Fruit fly (Drosophila melanogaster) S2 (cell line): ENCODE measurements around the gene CG10680.

Experiments used
- CG8478 ChIP-seq: fragments of >200 bp; optimal IDR thresholded peaks from 2 replicates; lab custom pipeline; 2018
- CTCF ChIP-seq, 2 experiments: fragments of >200 bp; optimal IDR thresholded peaks; 2 replicates each; lab custom pipeline; 2018

DNA sequence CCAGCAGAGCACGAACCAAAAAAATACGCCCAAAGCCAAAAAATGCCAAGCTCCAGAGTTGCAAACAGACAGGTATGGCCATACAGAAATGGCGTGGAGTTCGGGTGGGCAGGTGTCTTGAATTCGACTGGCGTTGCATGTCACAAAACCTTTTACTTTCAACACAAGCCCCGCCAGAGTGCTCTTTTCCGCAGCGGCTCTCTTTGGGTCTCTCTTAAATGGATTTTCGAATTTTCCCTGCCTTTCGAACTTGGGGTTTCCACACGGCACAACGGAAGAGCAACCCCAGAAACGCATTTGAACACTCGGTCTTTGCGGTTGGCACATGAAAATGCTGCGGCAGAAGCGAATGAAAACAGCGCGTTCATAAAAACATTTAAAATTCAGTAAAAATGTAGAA, 46.1 kb upstream of the CG10680 start:
- TF ChIP-seq CG8478: no peak
- TF ChIP-seq CTCF (optimal IDR thresholded peaks at IDR 0.05; lab: Kevin White, UChicago): no peak
